Worm (Caenorhabditis elegans) whole organism, mixed stage, embryonic: Measurements from ENCODE around the gene Y116A8A.6.

Source experiments
- lin-13 ChIP-seq: fragments of 150-350 bp; optimal IDR thresholded peaks from 2 replicates; lab custom pipeline; 2014; ENCODE audit warnings: missing biosample characterization, missing genetic modification characterization
- nhr-76 ChIP-seq: sonication (generic microtip); optimal IDR thresholded peaks from 2 replicates; lab custom pipeline; 2017; ENCODE audit warnings: missing biosample characterization, missing genetic modification characterization
- pha-4 ChIP-seq: fragments of 150-350 bp; optimal IDR thresholded peaks from 2 replicates; lab custom pipeline; 2018; ENCODE audit warnings: missing biosample characterization, missing genetic modification reagents, missing genetic modification characterization
- unc-120 ChIP-seq: sonication (generic microtip); optimal IDR thresholded peaks from 2 replicates; lab custom pipeline; 2017; ENCODE audit warnings: missing genetic modification characterization, missing compliant biosample characterization; ENCODE audit not compliant: poor library complexity, severe bottlenecking
- unc-62 ChIP-seq: fragments of 150-350 bp; optimal IDR thresholded peaks from 2 replicates; lab custom pipeline; 2014; ENCODE audit warnings: missing biosample characterization, missing genetic modification reagents, missing genetic modification characterization

DNA sequence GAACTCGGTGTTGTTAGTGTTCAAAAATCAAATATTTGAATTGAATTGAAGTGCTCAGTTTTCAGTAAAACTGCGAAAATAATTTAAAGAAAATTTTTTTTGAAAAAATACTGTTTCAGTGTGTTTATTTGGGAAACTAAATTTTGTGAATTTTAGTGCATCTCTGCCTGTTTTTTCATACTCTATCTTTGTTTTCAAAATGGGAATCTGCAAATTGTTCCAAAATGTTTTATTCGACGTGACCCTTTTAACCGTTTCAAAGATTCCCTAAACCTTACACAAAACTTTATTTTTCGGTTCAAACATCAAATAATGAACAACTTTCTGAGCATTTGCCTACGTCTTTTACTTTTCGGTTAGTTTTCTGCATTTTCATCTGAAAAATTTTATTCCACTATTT, 1.3 kb upstream of the Y116A8A.6 start, which contains the start of gene Y116A8A.7:
- TF ChIP-seq unc-62 (GFP tag; lab: Kevin White, UChicago) (no peak), nhr-76 (no peak), pha-4 (tag; lab: Kevin White, UChicago) (no peak), lin-13 (tag; lab: Kevin White, UChicago) (no peak), unc-120 (tag; lab: Kevin White, UChicago) (no peak)
